Worm (Caenorhabditis elegans) whole organism, early embryonic: Measurements from ENCODE around the gene F12D9.2.

Source experiments
- F13C5.2 ChIP-seq: sonication (generic microtip); optimal IDR thresholded peaks from 2 replicates; lab custom pipeline; 2017; ENCODE audit warnings: mild to moderate bottlenecking, missing genetic modification characterization, inconsistent platforms, missing compliant biosample characterization
- aly-1 ChIP-seq: sonication (generic microtip); optimal IDR thresholded peaks from 2 replicates; lab custom pipeline; 2016; ENCODE audit warnings: missing genetic modification characterization, missing compliant biosample characterization
- ama-1 ChIP-seq: fragments of 150-350 bp; optimal IDR thresholded peaks from 2 replicates; lab custom pipeline; 2014
- ceh-13 ChIP-seq: fragments of 200-800 bp; sonication (Bioruptor generic); optimal IDR thresholded peaks from 2 replicates; lab custom pipeline; 2018; ENCODE audit warnings: mild to moderate bottlenecking, missing genetic modification characterization, missing compliant biosample characterization
- flt-1 ChIP-seq: fragments of 200-800 bp; sonication (Bioruptor generic); IDR thresholded peaks from 2 replicates; pipeline ENCODE4 v1.3.6; 2022; ENCODE audit warnings: missing genetic modification characterization, missing compliant biosample characterization
- hnd-1 ChIP-seq: sonication (generic microtip); optimal IDR thresholded peaks from 2 replicates; lab custom pipeline; 2016; ENCODE audit warnings: missing genetic modification characterization, missing compliant biosample characterization
- pes-1 ChIP-seq: fragments of 200-800 bp; sonication (Bioruptor generic); IDR thresholded peaks from 2 replicates; pipeline ENCODE4 v1.3.6; 2022; ENCODE audit warnings: missing genetic modification reagents, missing genetic modification characterization, missing compliant biosample characterization
- tbx-37 ChIP-seq: fragments of 200-800 bp; sonication (Bioruptor generic); conservative IDR thresholded peaks from 2 replicates; pipeline ENCODE4 v1.3.6; 2022; ENCODE audit warnings: missing genetic modification reagents, missing genetic modification characterization, missing compliant biosample characterization

DNA sequence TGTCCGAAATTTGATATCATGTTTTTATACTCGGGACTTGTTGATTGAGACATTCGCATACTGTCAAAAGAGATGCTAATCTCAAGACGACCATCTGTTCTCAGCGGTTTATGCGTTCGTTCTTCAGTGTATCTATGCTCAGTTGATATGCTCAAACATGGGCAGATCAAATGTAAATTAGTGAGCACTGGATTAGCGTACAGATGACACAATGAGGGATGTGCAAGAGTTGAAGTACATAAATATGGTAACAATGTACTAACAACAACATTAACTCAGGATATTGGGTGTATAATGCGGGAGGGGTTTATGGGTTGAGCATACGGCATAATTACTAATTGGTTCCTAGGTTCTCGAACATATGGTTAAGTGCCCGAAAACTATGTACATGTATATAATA, 15.6 kb upstream of the F12D9.2 start:
- TF ChIP-seq ama-1 (lab: Kevin White, UChicago) (no peak), flt-1 (GFP tag; lab: Robert Waterston, UW) (no peak), tbx-37 (no peak), hnd-1 (no peak), ceh-13 (GFP tag; lab: Kevin White, UChicago) (no peak), aly-1 (no peak), pes-1 (GFP tag; lab: Robert Waterston, UW) (no peak), F13C5.2 (tag; lab: Kevin White, UChicago) (no peak)
